Worm (Caenorhabditis elegans) whole organism, mixed stage, embryonic: Measurements from ENCODE around the gene delm-1.

Source experiments
- ham-2 ChIP-seq: fragments of 200-800 bp; sonication (Bioruptor generic); optimal IDR thresholded peaks from 2 replicates; lab custom pipeline; 2018; ENCODE audit warnings: mild to moderate bottlenecking, missing genetic modification characterization, missing compliant biosample characterization
- nhr-28 ChIP-seq: fragments of 150-350 bp; optimal IDR thresholded peaks from 2 replicates; lab custom pipeline; 2014; ENCODE audit warnings: missing biosample characterization, missing genetic modification characterization
- nhr-76 ChIP-seq: sonication (generic microtip); optimal IDR thresholded peaks from 2 replicates; lab custom pipeline; 2017; ENCODE audit warnings: missing biosample characterization, missing genetic modification characterization
- unc-39 ChIP-seq: fragments of 150-350 bp; optimal IDR thresholded peaks from 2 replicates; lab custom pipeline; 2014; ENCODE audit warnings: missing biosample characterization, missing genetic modification characterization

ce11 chrIV:9094356-9094755, 40.9 kb downstream of the delm-1 start, which contains the start of gene mrpl-42:
- TF ChIP-seq nhr-28 (tag; lab: Kevin White, UChicago) (no peak), unc-39 (tag; lab: Kevin White, UChicago) (no peak), nhr-76 (tag; lab: Kevin White, UChicago) (no peak), ham-2 (GFP tag; lab: Kevin White, UChicago) (no peak)
